Worm (Caenorhabditis elegans): ENCODE data around the gene asm-2.

ce11 chrX:11279276-11279675, 44.8 kb downstream of the asm-2 start, which contains the start of gene F38B2.2:
- TF ChIP-seq nhr-28 (tag; optimal IDR thresholded peaks at IDR 0.05), result no peak
- no peak for TF ChIP-seq lin-13 (tag; optimal IDR thresholded peaks at IDR 0.05)
- no peak for TF ChIP-seq elt-3 (tag; optimal IDR thresholded peaks at IDR 0.05)
- TF ChIP-seq unc-62 (GFP tag; optimal IDR thresholded peaks at IDR 0.05), result no peak
- TF ChIP-seq drap-1 (GFP tag; optimal IDR thresholded peaks at IDR 0.05), result no peak
- no peak for TF ChIP-seq M03D4.4 (tag; optimal IDR thresholded peaks at IDR 0.05)
- TF ChIP-seq nhr-12 (tag; optimal IDR thresholded peaks at IDR 0.05), result no peak
- TF ChIP-seq flh-1 (GFP tag; optimal IDR thresholded peaks at IDR 0.05), result no peak
